Fruit fly (Drosophila melanogaster) whole organism, prepupa: ENCODE measurements around the gene Rab1.

Experiments used
- Blimp-1 ChIP-seq: fragments of 200-800 bp; sonication (Bioruptor generic); optimal IDR thresholded peaks from 3 replicates; lab custom pipeline; 2017; ENCODE audit warnings: missing biosample characterization, missing genetic modification characterization, mild to moderate bottlenecking, moderate library complexity, missing genetic modification reagents
- CG10631 ChIP-seq: fragments of 200-800 bp; sonication (Bioruptor generic); optimal IDR thresholded peaks from 2 replicates; lab custom pipeline; 2016; ENCODE audit warnings: missing biosample characterization, missing genetic modification characterization
- CG10669 ChIP-seq: fragments of 200-800 bp; sonication (Bioruptor generic); optimal IDR thresholded peaks from 3 replicates; lab custom pipeline; 2018; ENCODE audit warnings: missing biosample characterization, mild to moderate bottlenecking, missing genetic modification characterization, moderate library complexity
- CG11294 ChIP-seq: fragments of 200-800 bp; sonication (Bioruptor generic); IDR thresholded peaks from 2 replicates; pipeline ENCODE4 v1.3.6; 2022; ENCODE audit warnings: missing biosample characterization, missing genetic modification characterization
- CG11762 ChIP-seq: fragments of 200-800 bp; sonication (Bioruptor generic); optimal IDR thresholded peaks from 3 replicates; lab custom pipeline; 2016; ENCODE audit warnings: missing biosample characterization, missing genetic modification characterization; ENCODE audit not compliant: insufficient read depth
- CG11902 ChIP-seq: fragments of 200-800 bp; sonication (Bioruptor generic); optimal IDR thresholded peaks from 3 replicates; lab custom pipeline; 2016; ENCODE audit warnings: missing biosample characterization, missing genetic modification characterization
- CG15336 ChIP-seq: fragments of 200-800 bp; sonication (Bioruptor generic); IDR thresholded peaks from 2 replicates; pipeline ENCODE4 v1.3.6; 2022; ENCODE audit warnings: missing biosample characterization, missing genetic modification characterization
- CG1621 ChIP-seq: fragments of 200-800 bp; sonication (Bioruptor generic); optimal IDR thresholded peaks from 3 replicates; lab custom pipeline; 2018; ENCODE audit warnings: missing biosample characterization, mild to moderate bottlenecking, missing genetic modification characterization
- CG16779 ChIP-seq: fragments of 200-800 bp; sonication (Bioruptor generic); optimal IDR thresholded peaks from 3 replicates; lab custom pipeline; 2017; ENCODE audit warnings: missing biosample characterization, mild to moderate bottlenecking, missing genetic modification characterization
- CG3032 ChIP-seq: fragments of 200-800 bp; optimal IDR thresholded peaks from 2 replicates; lab custom pipeline; 2019; ENCODE audit warnings: missing biosample characterization, mild to moderate bottlenecking, missing genetic modification characterization, moderate library complexity
- CG31627 ChIP-seq: fragments of 200-800 bp; sonication (Bioruptor generic); optimal IDR thresholded peaks from 3 replicates; lab custom pipeline; 2016; ENCODE audit warnings: missing biosample characterization, missing genetic modification characterization
- CG32006 ChIP-seq: fragments of 200-800 bp; sonication (Bioruptor generic); optimal IDR thresholded peaks from 3 replicates; lab custom pipeline; 2017; ENCODE audit warnings: missing biosample characterization, mild to moderate bottlenecking, missing genetic modification characterization
- CG34406 ChIP-seq: fragments of 200-800 bp; sonication (Bioruptor generic); optimal IDR thresholded peaks from 3 replicates; lab custom pipeline; 2016; ENCODE audit warnings: missing biosample characterization, missing genetic modification characterization
- CG3919 ChIP-seq: fragments of 200-800 bp; sonication (Bioruptor generic); optimal IDR thresholded peaks from 3 replicates; lab custom pipeline; 2016; ENCODE audit warnings: missing biosample characterization, missing genetic modification characterization
- CG4318 ChIP-seq: fragments of 200-800 bp; sonication (Bioruptor generic); optimal IDR thresholded peaks from 3 replicates; lab custom pipeline; 2017; ENCODE audit warnings: missing biosample characterization, mild to moderate bottlenecking, missing genetic modification characterization
- CG6163 ChIP-seq: fragments of 200-800 bp; sonication (Bioruptor generic); IDR thresholded peaks from 3 replicates; pipeline ENCODE4 v1.3.6; 2022; ENCODE audit warnings: missing biosample characterization, missing genetic modification characterization
- CG6276 ChIP-seq: fragments of 200-800 bp; sonication (Bioruptor generic); optimal IDR thresholded peaks from 2 replicates; lab custom pipeline; 2017; ENCODE audit warnings: missing biosample characterization, mild to moderate bottlenecking, missing genetic modification characterization
- CG6808 ChIP-seq: fragments of 200-800 bp; sonication (Bioruptor generic); optimal IDR thresholded peaks from 3 replicates; lab custom pipeline; 2017; ENCODE audit warnings: missing biosample characterization, missing genetic modification characterization, mild to moderate bottlenecking, moderate library complexity, missing genetic modification reagents
- CG6854 ChIP-seq: fragments of 200-800 bp; sonication (Bioruptor generic); optimal IDR thresholded peaks from 2 replicates; lab custom pipeline; 2017; ENCODE audit warnings: missing biosample characterization, mild to moderate bottlenecking, missing genetic modification characterization
- CG7368 ChIP-seq: fragments of 200-800 bp; sonication (Bioruptor generic); optimal IDR thresholded peaks from 3 replicates; lab custom pipeline; 2016; ENCODE audit warnings: missing biosample characterization, missing genetic modification characterization
- CG8119 ChIP-seq: fragments of 200-800 bp; sonication (Bioruptor generic); IDR thresholded peaks from 3 replicates; pipeline ENCODE4 v1.3.6; 2022; ENCODE audit warnings: missing biosample characterization, missing genetic modification characterization
- CG8319 ChIP-seq: fragments of 200-800 bp; sonication (Bioruptor generic); optimal IDR thresholded peaks from 3 replicates; lab custom pipeline; 2016; ENCODE audit warnings: missing biosample characterization, missing genetic modification characterization
- CG8632 ChIP-seq: fragments of 200-800 bp; sonication (Bioruptor generic); optimal IDR thresholded peaks from 3 replicates; lab custom pipeline; 2016; ENCODE audit warnings: missing biosample characterization, missing genetic modification characterization
- CG9139 ChIP-seq: fragments of 200-800 bp; sonication (Bioruptor generic); optimal IDR thresholded peaks from 3 replicates; lab custom pipeline; 2017; ENCODE audit warnings: missing biosample characterization, mild to moderate bottlenecking, missing genetic modification characterization
- Eip75B ChIP-seq: fragments of 200-800 bp; sonication (Bioruptor generic); optimal IDR thresholded peaks from 3 replicates; lab custom pipeline; 2016; ENCODE audit warnings: missing biosample characterization, missing genetic modification characterization
- Eip78C ChIP-seq: fragments of 200-800 bp; sonication (Bioruptor generic); peaks from one replicate; lab custom pipeline; 2016; ENCODE audit warnings: missing biosample characterization, missing genetic modification characterization
- Eip93F ChIP-seq: fragments of 200-800 bp; sonication (Bioruptor generic); optimal IDR thresholded peaks from 2 replicates; lab custom pipeline; 2016; ENCODE audit warnings: missing biosample characterization, mild to moderate bottlenecking, missing genetic modification characterization
- Ets21C ChIP-seq: fragments of 200-800 bp; sonication (Bioruptor generic); optimal IDR thresholded peaks from 3 replicates; lab custom pipeline; 2016; ENCODE audit warnings: missing biosample characterization, missing genetic modification characterization
- Gug ChIP-seq: fragments of 200-800 bp; sonication (Bioruptor generic); IDR thresholded peaks from 2 replicates; pipeline ENCODE4 v1.3.6; 2022; ENCODE audit warnings: missing biosample characterization, missing genetic modification characterization
- Hr38 ChIP-seq: sonication (Bioruptor generic); optimal IDR thresholded peaks from 2 replicates; lab custom pipeline; 2016; ENCODE audit warnings: missing biosample characterization, missing genetic modification characterization
- Hr39 ChIP-seq: fragments of 200-800 bp; sonication (Bioruptor generic); optimal IDR thresholded peaks from 2 replicates; lab custom pipeline; 2016; ENCODE audit warnings: missing biosample characterization, missing genetic modification characterization
- Hr4 ChIP-seq: fragments of 200-800 bp; sonication (Bioruptor generic); optimal IDR thresholded peaks from 3 replicates; lab custom pipeline; 2016; ENCODE audit warnings: missing biosample characterization, missing genetic modification characterization
- Lpt ChIP-seq: fragments of 200-800 bp; sonication (Bioruptor generic); optimal IDR thresholded peaks from 3 replicates; lab custom pipeline; 2016; ENCODE audit warnings: missing biosample characterization, missing genetic modification characterization
- Met ChIP-seq: fragments of 200-800 bp; sonication (Bioruptor generic); optimal IDR thresholded peaks from 3 replicates; lab custom pipeline; 2016; ENCODE audit warnings: missing biosample characterization, missing genetic modification characterization
- Smox ChIP-seq: fragments of 200-800 bp; sonication (Bioruptor generic); optimal IDR thresholded peaks from 3 replicates; lab custom pipeline; 2016; ENCODE audit warnings: missing biosample characterization, missing genetic modification characterization
- Sox102F ChIP-seq: fragments of 200-800 bp; sonication (Bioruptor generic); optimal IDR thresholded peaks from 2 replicates; lab custom pipeline; 2016; ENCODE audit warnings: missing biosample characterization, mild to moderate bottlenecking, missing genetic modification characterization
- Sox15 ChIP-seq: fragments of 200-800 bp; sonication (Bioruptor generic); optimal IDR thresholded peaks from 3 replicates; lab custom pipeline; 2016; ENCODE audit warnings: missing biosample characterization, missing genetic modification characterization
- achi ChIP-seq: fragments of 200-800 bp; sonication (Bioruptor generic); optimal IDR thresholded peaks from 3 replicates; lab custom pipeline; 2016; ENCODE audit warnings: missing biosample characterization, missing genetic modification characterization
- cyc ChIP-seq: fragments of 200-800 bp; sonication (Bioruptor generic); optimal IDR thresholded peaks from 3 replicates; lab custom pipeline; 2016; ENCODE audit warnings: missing biosample characterization, missing genetic modification characterization
- dac ChIP-seq: fragments of 200-800 bp; sonication (Bioruptor generic); optimal IDR thresholded peaks from 2 replicates; lab custom pipeline; 2017; ENCODE audit warnings: missing biosample characterization, mild to moderate bottlenecking, missing genetic modification characterization
- dsx ChIP-seq: fragments of 200-800 bp; optimal IDR thresholded peaks from 3 replicates; lab custom pipeline; 2019; ENCODE audit warnings: missing biosample characterization, mild to moderate bottlenecking, missing genetic modification characterization, moderate library complexity; ENCODE audit not compliant: poor library complexity, severe bottlenecking
- esn ChIP-seq: fragments of 200-800 bp; sonication (Bioruptor generic); optimal IDR thresholded peaks from 2 replicates; lab custom pipeline; 2016; ENCODE audit warnings: missing biosample characterization, mild to moderate bottlenecking, missing genetic modification characterization, moderate library complexity
- fd59A ChIP-seq: fragments of 200-800 bp; sonication (Bioruptor generic); optimal IDR thresholded peaks from 2 replicates; lab custom pipeline; 2017; ENCODE audit warnings: missing biosample characterization, mild to moderate bottlenecking, missing genetic modification characterization, missing genetic modification reagents
- lz ChIP-seq: fragments of 200-800 bp; sonication (Bioruptor generic); optimal IDR thresholded peaks from 3 replicates; lab custom pipeline; 2016; ENCODE audit warnings: missing biosample characterization, missing genetic modification characterization
- net ChIP-seq: fragments of 200-800 bp; sonication (Bioruptor generic); optimal IDR thresholded peaks from 3 replicates; lab custom pipeline; 2016; ENCODE audit warnings: missing biosample characterization, missing genetic modification characterization
- pdm3 ChIP-seq: fragments of 200-800 bp; sonication (Bioruptor generic); optimal IDR thresholded peaks from 3 replicates; lab custom pipeline; 2016; ENCODE audit warnings: missing biosample characterization, missing genetic modification characterization
- salr ChIP-seq, 2 experiments: fragments of 200-800 bp; sonication (Bioruptor generic); optimal IDR thresholded peaks; 3 replicates each; lab custom pipeline; 2016 to 2018; ENCODE audit warnings: missing biosample characterization in 2 of 2, missing genetic modification characterization in 2 of 2, mild to moderate bottlenecking in 1 of 2
- spab ChIP-seq: fragments of 200-800 bp; sonication (Bioruptor generic); optimal IDR thresholded peaks from 2 replicates; lab custom pipeline; 2017; ENCODE audit warnings: missing biosample characterization, mild to moderate bottlenecking, missing genetic modification characterization, missing genetic modification reagents
- svp ChIP-seq: fragments of 200-800 bp; sonication (Bioruptor generic); peaks from one replicate; lab custom pipeline; 2016; ENCODE audit warnings: missing biosample characterization, missing genetic modification characterization
- vri ChIP-seq: fragments of 200-800 bp; sonication (Bioruptor generic); optimal IDR thresholded peaks from 3 replicates; lab custom pipeline; 2016; ENCODE audit warnings: missing biosample characterization, mild to moderate bottlenecking, missing genetic modification characterization

Rab1 gene

DNA sequence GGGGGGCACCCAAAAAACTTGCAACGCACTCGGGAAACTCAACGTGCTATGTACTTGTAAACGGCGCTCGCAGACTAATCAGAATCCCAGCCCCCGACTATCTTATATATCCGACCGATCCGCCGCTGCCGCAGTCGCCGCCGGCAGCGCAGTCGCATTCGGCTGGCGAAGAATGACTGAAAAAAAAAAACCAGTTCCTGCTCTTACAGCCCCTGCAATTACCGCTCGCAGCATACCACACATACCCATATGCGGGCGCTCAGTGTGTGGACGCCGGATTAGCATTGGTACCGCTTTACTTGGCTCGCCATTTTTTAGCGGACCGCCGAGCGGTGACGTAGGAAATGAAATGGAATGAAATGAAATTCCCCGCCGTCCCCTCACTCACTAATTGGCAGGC lies 31.8 kb downstream of the Rab1 start, which contains the start of gene e:
Gene e (minus strand): TSS at position 79 of the 400 bp plus-strand sequence.
- TF ChIP-seq CG6276 (GFP tag; lab: Kevin White, UChicago) (no peak), Eip78C (GFP tag; lab: Kevin White, UChicago) (peak; percentile 59)

DNA sequence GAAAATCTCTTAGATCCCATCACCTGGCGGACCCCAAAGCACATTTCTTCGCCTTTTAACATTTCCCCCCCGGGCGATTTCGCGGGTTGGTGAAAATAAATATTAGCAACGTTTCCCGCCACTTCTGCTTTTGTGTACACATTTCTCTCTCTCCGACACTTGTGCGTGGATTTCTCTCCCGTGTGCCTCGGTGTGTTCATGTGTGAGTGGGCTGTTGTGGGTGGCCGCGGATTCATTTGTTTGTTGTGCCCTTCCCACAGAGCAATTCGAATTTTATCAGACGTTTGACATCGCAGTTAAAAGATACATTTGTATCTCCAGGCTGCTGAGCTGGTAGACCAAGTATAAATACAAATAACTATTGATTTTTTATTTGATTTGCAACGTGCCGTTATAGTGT lies 44.6 kb downstream of the Rab1 start:
- no peak for TF ChIP-seq CG6854 (GFP tag; lab: Kevin White, UChicago)
- peak; percentile 14 for TF ChIP-seq CG9139
- no peak for TF ChIP-seq CG16779 (tag; lab: Kevin White, UChicago)
- no peak for TF ChIP-seq dsx (GFP tag; lab: Kevin White, UChicago)
- peak; percentile 65; the same call in 1 of the 3 replicates for TF ChIP-seq CG8119 (GFP tag; lab: Robert Waterston, UW)
- TF ChIP-seq Hr39 (GFP tag; lab: Kevin White, UChicago), result peak; percentile 49
- TF ChIP-seq cyc (GFP tag; lab: Kevin White, UChicago), result peak; percentile 10
- no peak for TF ChIP-seq CG8319 (GFP tag; lab: Kevin White, UChicago)
- no peak for TF ChIP-seq pdm3
- no peak for TF ChIP-seq CG1621 (tag; lab: Kevin White, UChicago)
- no peak for TF ChIP-seq Eip93F (GFP tag; lab: Kevin White, UChicago)
- TF ChIP-seq CG6808 (GFP tag; lab: Kevin White, UChicago), result no peak
- no peak for TF ChIP-seq CG10669 (GFP tag; lab: Kevin White, UChicago)
- TF ChIP-seq CG8632 (GFP tag; lab: Kevin White, UChicago), result peak; percentile 44
- TF ChIP-seq CG6276 (GFP tag; lab: Kevin White, UChicago), result no peak
- no peak for TF ChIP-seq dac
- TF ChIP-seq Eip75B, result no peak
- TF ChIP-seq CG10631 (GFP tag; lab: Kevin White, UChicago), result no peak
- TF ChIP-seq CG3032 (tag; lab: Kevin White, UChicago), result no peak
- TF ChIP-seq Ets21C (GFP tag; lab: Kevin White, UChicago), result peak; percentile 15
- no peak for TF ChIP-seq CG7368 (GFP tag; lab: Kevin White, UChicago)
- TF ChIP-seq Blimp-1 (GFP tag; lab: Kevin White, UChicago), result no peak
- TF ChIP-seq Met (GFP tag; lab: Kevin White, UChicago), result no peak
- peak; percentile 27 for TF ChIP-seq CG11902
- TF ChIP-seq CG11294 (GFP tag; lab: Robert Waterston, UW), result no peak
- TF ChIP-seq net (GFP tag; lab: Kevin White, UChicago), result peak; percentile 46
- peak; percentile 59; the same call in 1 of the 3 replicates for TF ChIP-seq CG6163 (GFP tag; lab: Robert Waterston, UW)
- peak; percentile 43 for TF ChIP-seq Lpt (GFP tag; lab: Kevin White, UChicago)
- TF ChIP-seq Sox102F (GFP tag; lab: Kevin White, UChicago), result no peak
- no peak for TF ChIP-seq Eip78C (GFP tag; lab: Kevin White, UChicago)
- no peak for TF ChIP-seq Sox15 (GFP tag; lab: Kevin White, UChicago)
- no peak for TF ChIP-seq achi (GFP tag; lab: Kevin White, UChicago)
- peak; percentile 67 for TF ChIP-seq esn (GFP tag; lab: Kevin White, UChicago)
- TF ChIP-seq CG4318 (GFP tag; lab: Kevin White, UChicago), result no peak
- peak; percentile 56 for TF ChIP-seq CG3919
- TF ChIP-seq CG31627 (GFP tag; lab: Kevin White, UChicago), result peak; percentile 36
- no peak for TF ChIP-seq Hr38 (GFP tag; lab: Kevin White, UChicago)
- no peak for TF ChIP-seq CG11762 (GFP tag; lab: Kevin White, UChicago)
- TF ChIP-seq CG15336, result peak; percentile 60
- no peak for TF ChIP-seq spab (GFP tag; lab: Kevin White, UChicago)
- TF ChIP-seq Hr4 (GFP tag; lab: Kevin White, UChicago), result no peak
- no peak for TF ChIP-seq fd59A (GFP tag; lab: Kevin White, UChicago)
- no peak for TF ChIP-seq svp (GFP tag; lab: Kevin White, UChicago)
- peak; percentile 59 for TF ChIP-seq lz (GFP tag; lab: Kevin White, UChicago)
- no peak for TF ChIP-seq Smox (GFP tag; lab: Kevin White, UChicago)
- no peak; the same call in 1 of the 2 replicates for TF ChIP-seq Gug (GFP tag; lab: Robert Waterston, UW)
- peak; percentile 50 for TF ChIP-seq CG34406 (GFP tag; lab: Kevin White, UChicago)
- no peak for TF ChIP-seq CG32006 (GFP tag; lab: Kevin White, UChicago)
- TF ChIP-seq vri (GFP tag; lab: Kevin White, UChicago), result no peak
- TF ChIP-seq salr (GFP tag; optimal IDR thresholded peaks at IDR 0.05; lab: Kevin White, UChicago), result no peak
